Fruit fly (Drosophila melanogaster) whole organism, prepupa: ENCODE measurements around the gene CG46523.

ENCODE experiments used
- Blimp-1 ChIP-seq: fragments of 200-800 bp; sonication (Bioruptor generic); optimal IDR thresholded peaks from 3 replicates; lab custom pipeline; 2017; ENCODE audit warnings: missing biosample characterization, missing genetic modification characterization, mild to moderate bottlenecking, moderate library complexity, missing genetic modification reagents
- Eip78C ChIP-seq: fragments of 200-800 bp; sonication (Bioruptor generic); peaks from one replicate; lab custom pipeline; 2016; ENCODE audit warnings: missing biosample characterization, missing genetic modification characterization
- achi ChIP-seq: fragments of 200-800 bp; sonication (Bioruptor generic); optimal IDR thresholded peaks from 3 replicates; lab custom pipeline; 2016; ENCODE audit warnings: missing biosample characterization, missing genetic modification characterization
- acj6 ChIP-seq: fragments of 200-800 bp; sonication (Bioruptor generic); optimal IDR thresholded peaks from 3 replicates; lab custom pipeline; 2016; ENCODE audit warnings: missing biosample characterization, missing genetic modification characterization
- salr ChIP-seq, 2 experiments: fragments of 200-800 bp; sonication (Bioruptor generic); optimal IDR thresholded peaks; 3 replicates each; lab custom pipeline; 2016 to 2018; ENCODE audit warnings: missing biosample characterization in 2 of 2, missing genetic modification characterization in 2 of 2, mild to moderate bottlenecking in 1 of 2

DNA sequence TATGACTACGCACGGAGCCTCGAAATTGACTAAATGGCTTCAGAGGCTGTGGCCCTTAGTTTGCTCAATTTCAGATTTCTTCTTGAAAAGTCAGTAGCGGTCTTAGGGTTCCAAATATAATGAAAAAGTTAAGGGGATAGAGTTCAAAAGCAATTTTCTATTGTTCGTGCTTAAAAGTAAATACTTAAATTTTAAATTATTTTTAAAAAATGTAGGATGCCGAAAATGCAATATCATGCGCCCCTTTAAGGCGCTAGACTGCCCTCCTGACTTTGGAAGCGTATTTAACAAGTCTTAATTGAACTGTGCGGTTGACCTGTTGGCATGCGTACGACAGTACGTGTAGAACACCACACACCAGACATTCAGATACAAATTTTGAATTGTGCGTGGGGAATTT lies 24.2 kb downstream of the CG46523 start:
- TF ChIP-seq achi (GFP tag; lab: Kevin White, UChicago) (no peak), salr (GFP tag; optimal IDR thresholded peaks at IDR 0.05; lab: Kevin White, UChicago) (no peak), Blimp-1 (GFP tag; lab: Kevin White, UChicago) (no peak), Eip78C (GFP tag; lab: Kevin White, UChicago) (no peak), acj6 (GFP tag; lab: Kevin White, UChicago) (no peak)
